Fruit fly (Drosophila melanogaster) whole organism, wandering third instar larva: Measurements from ENCODE around the gene CG43675.

Experiments
- Abd-B ChIP-seq: fragments of >200 bp; optimal IDR thresholded peaks from 2 replicates; lab custom pipeline; 2017; ENCODE audit warnings: missing biosample characterization, missing genetic modification characterization
- CG32264 ChIP-seq: fragments of 200-800 bp; sonication (Bioruptor generic); optimal IDR thresholded peaks from 2 replicates; lab custom pipeline; 2016; ENCODE audit warnings: missing biosample characterization, missing genetic modification characterization
- CrebA ChIP-seq: fragments of 200-800 bp; sonication (Bioruptor generic); optimal IDR thresholded peaks from 2 replicates; lab custom pipeline; 2016; ENCODE audit warnings: missing biosample characterization, mild to moderate bottlenecking, missing genetic modification characterization, borderline replicate concordance
- Dfd ChIP-seq: fragments of >200 bp; optimal IDR thresholded peaks from 2 replicates; lab custom pipeline; 2017; ENCODE audit warnings: missing biosample characterization, missing genetic modification characterization
- Dif ChIP-seq: fragments of 200-275, 200-300 bp; sonication (Bioruptor generic); optimal IDR thresholded peaks from 2 replicates; lab custom pipeline; 2018; ENCODE audit warnings: missing biosample characterization, missing genetic modification characterization; ENCODE audit not compliant: partially characterized antibody
- HLH106 ChIP-seq: fragments of 200-800 bp; optimal IDR thresholded peaks from 3 replicates; lab custom pipeline; 2019; ENCODE audit warnings: missing biosample characterization, mild to moderate bottlenecking, missing genetic modification characterization, moderate library complexity
- Hr83 ChIP-seq: fragments of 200-300 bp; sonication (Bioruptor generic); optimal IDR thresholded peaks from 2 replicates; lab custom pipeline; 2016; ENCODE audit warnings: missing biosample characterization, mild to moderate bottlenecking, missing genetic modification characterization, moderate library complexity; ENCODE audit not compliant: poor library complexity, severe bottlenecking
- Mio ChIP-seq: sonication (Bioruptor generic); optimal IDR thresholded peaks from 2 replicates; lab custom pipeline; 2016; ENCODE audit warnings: missing biosample characterization, missing genetic modification characterization
- N ChIP-seq: fragments of >200 bp; optimal IDR thresholded peaks from 2 replicates; lab custom pipeline; 2018; ENCODE audit warnings: missing biosample characterization, missing external identifiers, missing genetic modification characterization
- OdsH ChIP-seq: fragments of 200-800 bp; sonication (Bioruptor generic); optimal IDR thresholded peaks from 2 replicates; lab custom pipeline; 2016; ENCODE audit warnings: missing biosample characterization, mild to moderate bottlenecking, missing genetic modification characterization
- Rel ChIP-seq, 2 experiments: fragments of 200-800 bp; sonication (Bioruptor generic) in 1 of 2; optimal IDR thresholded peaks; 2 replicates in 1 of 2; 3 replicates in 1 of 2; lab custom pipeline; 2016 to 2019; ENCODE audit warnings: mild to moderate bottlenecking in 2 of 2, missing biosample characterization in 2 of 2, missing genetic modification characterization in 2 of 2, moderate library complexity in 1 of 2
- Sp1 ChIP-seq: fragments of 200-800 bp; sonication (Bioruptor generic); optimal IDR thresholded peaks from 3 replicates; lab custom pipeline; 2019; ENCODE audit warnings: missing biosample characterization, mild to moderate bottlenecking, missing genetic modification characterization, moderate library complexity
- Vsx2 ChIP-seq: fragments of 200-300, 225-300 bp; sonication (Bioruptor generic); optimal IDR thresholded peaks from 2 replicates; lab custom pipeline; 2018; ENCODE audit warnings: missing biosample characterization, missing genetic modification characterization; ENCODE audit not compliant: partially characterized antibody
- br ChIP-seq: fragments of 200-800 bp; sonication (Bioruptor generic); optimal IDR thresholded peaks from 2 replicates; lab custom pipeline; 2016; ENCODE audit warnings: missing biosample characterization, missing genetic modification characterization
- brk ChIP-seq: fragments of 200-800 bp; sonication (Bioruptor generic); optimal IDR thresholded peaks from 2 replicates; lab custom pipeline; 2016; ENCODE audit warnings: missing biosample characterization, mild to moderate bottlenecking, missing genetic modification characterization
- dl ChIP-seq, 2 experiments: fragments of 175-275, 200-275 bp in 1 of 2; fragments of 200-275 bp in 1 of 2; sonication (Bioruptor generic); optimal IDR thresholded peaks; lab custom pipeline; 2018; ENCODE audit warnings: mild to moderate bottlenecking in 2 of 2, missing biosample characterization in 2 of 2, missing genetic modification characterization in 2 of 2, moderate library complexity in 2 of 2; ENCODE audit not compliant: partially characterized antibody in 2 of 2, insufficient read depth in 1 of 2
- dmrt93B ChIP-seq: fragments of 200-800 bp; sonication (Bioruptor generic); optimal IDR thresholded peaks from 2 replicates; lab custom pipeline; 2018; ENCODE audit warnings: missing biosample characterization, mild to moderate bottlenecking, missing genetic modification characterization
- ey ChIP-seq: fragments of 200-800 bp; sonication (Bioruptor generic); optimal IDR thresholded peaks from 2 replicates; lab custom pipeline; 2016; ENCODE audit warnings: missing biosample characterization, missing genetic modification characterization
- foxo ChIP-seq, 2 experiments: fragments of 200-800 bp; sonication (Bioruptor generic); optimal IDR thresholded peaks; 2 replicates in 1 of 2; 3 replicates in 1 of 2; lab custom pipeline; 2016 to 2017; ENCODE audit warnings: missing biosample characterization in 2 of 2, missing genetic modification characterization in 2 of 2
- h ChIP-seq: fragments of 200-800 bp; sonication (Bioruptor generic); optimal IDR thresholded peaks from 3 replicates; lab custom pipeline; 2016; ENCODE audit warnings: missing biosample characterization, mild to moderate bottlenecking, missing genetic modification characterization
- lola ChIP-seq: fragments of >200 bp; optimal IDR thresholded peaks from 2 replicates; lab custom pipeline; 2017; ENCODE audit warnings: missing biosample characterization, missing genetic modification characterization
- pan ChIP-seq: fragments of >200 bp; optimal IDR thresholded peaks from 2 replicates; lab custom pipeline; 2017
- psq ChIP-seq: fragments of 200-800 bp; sonication (Bioruptor generic); optimal IDR thresholded peaks from 3 replicates; lab custom pipeline; 2017; ENCODE audit warnings: missing biosample characterization, mild to moderate bottlenecking, missing genetic modification characterization, moderate library complexity
- rgr ChIP-seq: fragments of 200-800 bp; sonication (Bioruptor generic); optimal IDR thresholded peaks from 3 replicates; lab custom pipeline; 2016; ENCODE audit warnings: missing biosample characterization, mild to moderate bottlenecking, missing genetic modification characterization
- sage ChIP-seq: fragments of 200-800 bp; sonication (Bioruptor generic); optimal IDR thresholded peaks from 2 replicates; lab custom pipeline; 2016; ENCODE audit warnings: missing biosample characterization, mild to moderate bottlenecking, missing genetic modification characterization
- sv ChIP-seq: fragments of 200-800 bp; sonication (Bioruptor generic); optimal IDR thresholded peaks from 3 replicates; lab custom pipeline; 2016; ENCODE audit warnings: missing biosample characterization, missing genetic modification characterization
- tai ChIP-seq: sonication (Bioruptor generic); optimal IDR thresholded peaks from 2 replicates; lab custom pipeline; 2016; ENCODE audit warnings: missing biosample characterization, missing genetic modification characterization
- usp ChIP-seq: fragments of >200 bp; optimal IDR thresholded peaks from 2 replicates; lab custom pipeline; 2017; ENCODE audit warnings: missing biosample characterization, missing genetic modification characterization
- woc ChIP-seq: sonication (Bioruptor generic); optimal IDR thresholded peaks from 2 replicates; lab custom pipeline; 2016; ENCODE audit warnings: missing biosample characterization, mild to moderate bottlenecking, missing genetic modification characterization

Gene CG43675

DNA sequence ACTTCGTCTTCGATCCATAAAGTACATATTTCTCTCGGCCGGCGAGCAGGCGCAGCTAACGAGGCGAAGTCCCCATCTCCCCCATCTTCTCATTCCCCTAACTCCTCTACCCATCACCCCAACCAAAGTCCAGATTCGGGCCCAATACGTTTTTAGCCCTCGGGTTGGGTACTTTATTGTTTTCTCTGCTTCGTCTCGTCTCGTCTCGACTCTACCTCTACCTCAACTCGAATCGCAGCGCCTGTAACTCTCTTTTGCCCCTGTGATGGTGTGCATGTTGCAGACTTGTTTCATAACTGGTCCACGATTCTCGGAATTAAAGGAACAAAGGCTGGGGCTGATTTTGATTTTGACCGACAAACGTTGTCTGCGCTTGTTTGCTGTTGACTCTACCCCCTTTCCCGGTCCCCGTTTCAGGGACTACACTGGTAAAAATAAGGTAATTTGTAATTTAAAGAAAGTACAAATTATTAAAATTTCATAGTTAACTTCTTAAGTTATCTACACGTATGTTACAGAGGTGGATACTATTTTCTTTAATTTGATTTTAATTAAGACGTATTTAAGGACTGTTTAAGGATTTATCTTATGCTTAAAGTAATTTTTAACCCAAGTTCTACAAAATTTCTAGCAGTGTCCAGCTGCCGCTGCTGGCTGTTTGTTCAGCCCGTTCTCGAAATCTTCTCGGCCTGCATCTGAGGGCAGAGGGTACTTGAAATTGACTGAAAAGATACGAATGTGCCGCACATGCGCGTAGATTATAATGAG is 23.5 kb downstream of the CG43675 start (continued):
- peak; percentile 96 for TF ChIP-seq Sp1

DNA sequence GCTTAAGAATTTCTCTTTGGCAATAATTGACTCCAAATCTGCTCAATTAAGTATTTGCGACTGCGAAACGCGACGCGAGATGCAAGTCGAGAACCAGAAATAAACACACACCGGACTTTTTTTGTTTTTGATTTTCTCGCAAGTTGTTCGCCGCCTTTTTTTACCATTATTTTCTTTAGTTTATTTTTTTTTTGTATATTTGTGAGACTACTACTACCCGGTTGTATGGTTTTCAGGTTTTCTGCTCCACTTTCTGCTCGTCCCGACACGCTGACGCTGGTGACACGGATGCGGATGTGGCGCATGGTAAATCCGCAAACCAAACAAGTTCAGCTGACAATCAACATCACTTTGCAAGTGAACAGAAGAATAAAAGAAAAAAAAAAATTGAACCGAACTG is 25.7 kb downstream of the CG43675 start:
- no peak for TF ChIP-seq Vsx2 (GFP tag; lab: Kevin White, UChicago)
- TF ChIP-seq Mio (GFP tag; lab: Kevin White, UChicago), result no peak
- no peak for TF ChIP-seq dl (GFP tag; optimal IDR thresholded peaks at IDR 0.05; lab: Kevin White, UChicago; ENCODE audit: insufficient read depth in 1 of 2, partially characterized antibody in 2 of 2)
- TF ChIP-seq CG32264, result no peak
- TF ChIP-seq N (GFP tag; lab: Kevin White, UChicago), result no peak

DNA sequence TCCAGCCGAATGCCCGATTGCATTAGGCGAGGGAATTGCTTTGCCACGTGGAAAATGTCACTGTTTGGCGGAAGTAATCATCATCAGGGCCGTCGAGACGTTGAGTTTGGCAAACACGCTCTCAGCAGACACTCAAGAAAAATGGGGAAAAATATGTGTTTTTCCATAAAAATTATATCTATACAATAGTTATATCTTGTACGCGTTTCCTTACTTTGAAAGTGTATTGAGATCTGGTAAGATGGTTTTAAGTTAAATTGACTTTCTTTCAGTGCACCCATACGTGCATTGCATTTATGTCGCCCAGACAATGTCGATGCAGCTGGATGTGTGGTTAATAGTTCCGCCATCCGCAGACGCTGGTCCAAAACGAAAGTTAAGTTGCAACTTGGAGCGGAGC is 30.7 kb downstream of the CG43675 start:
- TF ChIP-seq psq (GFP tag; lab: Kevin White, UChicago) (no peak), ey (no peak), sage (GFP tag; lab: Kevin White, UChicago) (no peak), CG32264 (no peak), tai (GFP tag; lab: Kevin White, UChicago) (no peak), dmrt93B (GFP tag; lab: Kevin White, UChicago) (no peak), Sp1 (no peak), CrebA (GFP tag; lab: Kevin White, UChicago) (no peak), Abd-B (no peak), sv (no peak), usp (GFP tag; lab: Kevin White, UChicago) (no peak), woc (no peak), lola (GFP tag; lab: Kevin White, UChicago) (no peak), OdsH (GFP tag; lab: Kevin White, UChicago) (no peak), Dfd (GFP tag; lab: Kevin White, UChicago) (no peak), pan (lab: Kevin White, UChicago) (no peak), brk (GFP tag; lab: Kevin White, UChicago) (no peak), dl (GFP tag; optimal IDR thresholded peaks at IDR 0.05; lab: Kevin White, UChicago; ENCODE audit: insufficient read depth in 1 of 2, partially characterized antibody in 2 of 2) (no peak), br (GFP tag; lab: Kevin White, UChicago) (no peak)

DNA sequence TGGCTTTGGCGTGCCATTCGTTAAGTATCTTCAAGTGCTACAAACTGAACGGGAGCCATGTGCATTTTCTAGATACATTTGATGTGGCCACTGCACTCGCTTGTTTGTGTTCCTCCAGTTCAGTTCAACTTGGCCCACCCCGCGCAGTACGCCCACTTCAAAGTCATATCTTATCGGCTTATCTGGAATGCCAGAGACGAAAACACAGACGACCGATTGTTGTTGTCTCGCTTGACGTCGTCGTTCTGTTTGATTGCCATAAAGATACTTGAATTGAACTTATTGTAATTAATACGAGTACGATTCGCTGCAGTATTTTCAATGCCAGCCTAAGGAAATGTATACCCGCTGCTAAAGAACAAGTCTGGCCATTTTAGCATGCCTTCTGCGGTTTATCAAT is 32.3 kb downstream of the CG43675 start:
- TF ChIP-seq Hr83 (no peak), br (GFP tag; lab: Kevin White, UChicago) (peak; percentile 5), Rel (GFP tag; optimal IDR thresholded peaks at IDR 0.05; lab: Kevin White, UChicago) (no peak), Rel (tag; optimal IDR thresholded peaks at IDR 0.05; lab: Kevin White, UChicago) (peak; percentile 49), foxo (GFP tag; optimal IDR thresholded peaks at IDR 0.05; lab: Kevin White, UChicago) (peak in 1 of 2 experiments; percentile 26), h (peak; percentile 40)

DNA sequence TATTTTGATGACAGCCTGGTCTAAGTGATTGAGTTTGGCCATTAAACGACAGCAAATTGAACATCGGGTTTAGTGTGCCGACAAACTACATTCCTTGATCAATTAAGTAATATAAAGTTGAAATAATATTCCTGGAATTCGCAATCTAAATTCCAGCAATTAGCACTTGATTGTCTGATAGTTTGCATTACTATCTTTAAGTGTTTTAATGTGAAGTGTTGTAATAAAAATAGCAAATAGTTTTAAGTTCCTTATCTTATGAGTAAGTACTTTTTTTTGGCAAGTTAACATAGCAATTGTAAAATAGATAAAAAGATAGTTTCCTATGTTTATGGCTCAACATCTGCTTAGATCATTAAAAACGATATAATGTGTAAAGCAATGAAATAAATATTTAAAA is 33.0 kb downstream of the CG43675 start:
- TF ChIP-seq HLH106 (tag; lab: Kevin White, UChicago) (no peak), dl (GFP tag; optimal IDR thresholded peaks at IDR 0.05; lab: Kevin White, UChicago; ENCODE audit: insufficient read depth in 1 of 2, partially characterized antibody in 2 of 2) (no peak), rgr (no peak), Rel (GFP tag; optimal IDR thresholded peaks at IDR 0.05; lab: Kevin White, UChicago) (no peak), Rel (tag; optimal IDR thresholded peaks at IDR 0.05; lab: Kevin White, UChicago) (no peak)

DNA sequence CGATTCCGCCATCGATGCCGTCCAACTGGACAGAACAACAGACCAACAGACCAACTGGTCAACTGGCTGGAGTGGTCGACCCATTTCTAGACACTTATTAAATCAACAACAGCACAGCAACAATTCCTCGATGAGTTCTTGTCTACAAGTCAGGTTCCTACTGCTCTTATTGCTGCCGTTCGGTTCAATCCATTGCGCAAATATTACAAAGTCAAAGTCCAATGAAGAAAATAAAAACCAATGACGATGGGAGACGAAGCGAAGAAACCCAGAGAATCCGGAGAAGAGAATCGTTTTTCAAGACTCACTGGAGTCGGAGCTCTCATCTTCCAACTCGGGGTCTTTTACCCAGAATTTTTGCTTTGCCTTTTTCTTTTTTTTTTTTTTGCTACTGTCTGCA is 33.7 kb downstream of the CG43675 start:
- TF ChIP-seq dl (GFP tag; optimal IDR thresholded peaks at IDR 0.05; lab: Kevin White, UChicago; ENCODE audit: insufficient read depth in 1 of 2, partially characterized antibody in 2 of 2) (no peak), h (no peak), Mio (GFP tag; lab: Kevin White, UChicago) (no peak), ey (no peak), OdsH (GFP tag; lab: Kevin White, UChicago) (no peak), lola (GFP tag; lab: Kevin White, UChicago) (no peak), Dif (GFP tag; lab: Kevin White, UChicago) (no peak), usp (GFP tag; lab: Kevin White, UChicago) (no peak), HLH106 (tag; lab: Kevin White, UChicago) (no peak), Rel (GFP tag; optimal IDR thresholded peaks at IDR 0.05; lab: Kevin White, UChicago) (no peak), Rel (tag; optimal IDR thresholded peaks at IDR 0.05; lab: Kevin White, UChicago) (no peak), Hr83 (no peak), Vsx2 (GFP tag; lab: Kevin White, UChicago) (no peak)
